Worm (Caenorhabditis elegans): ENCODE data around the gene F54D1.6.

ce11 chrIV:11296787-11297186 is 9.2 kb downstream of the F54D1.6 start, which contains the start of gene mttu-1:
- TF ChIP-seq nhr-28 (tag; optimal IDR thresholded peaks at IDR 0.05) (no peak), mls-2 (tag; optimal IDR thresholded peaks at IDR 0.05) (no peak), unc-62 (GFP tag; optimal IDR thresholded peaks at IDR 0.05) (no peak), elt-3 (tag; optimal IDR thresholded peaks at IDR 0.05) (no peak)
